Fruit fly (Drosophila melanogaster) whole organism, embryonic: ENCODE data around the gene slmb.

Experiments used
- Awh ChIP-seq: fragments of 200-800 bp; sonication (Bioruptor generic); IDR thresholded peaks from 2 replicates; pipeline ENCODE4, ENCODE4 v1.3.6; 2022; ENCODE audit warnings: missing biosample characterization, missing genetic modification characterization
- CG10274 ChIP-seq: fragments of 200-800 bp; sonication (Bioruptor generic); optimal IDR thresholded peaks from 3 replicates; lab custom pipeline; 2017; ENCODE audit warnings: missing biosample characterization, mild to moderate bottlenecking, missing genetic modification characterization
- CG10431 ChIP-seq: fragments of 200-800 bp; sonication (Bioruptor generic); optimal IDR thresholded peaks from 3 replicates; lab custom pipeline; 2018; ENCODE audit warnings: missing biosample characterization, mild to moderate bottlenecking, missing genetic modification characterization
- CG11093 ChIP-seq: fragments of 200-800 bp; sonication (Bioruptor generic); IDR thresholded peaks from 3 replicates; pipeline ENCODE4 v1.3.6; 2022; ENCODE audit warnings: missing biosample characterization, missing genetic modification characterization
- CG11695 ChIP-seq: fragments of 200-800 bp; sonication (Bioruptor generic); IDR thresholded peaks from 3 replicates; pipeline ENCODE4 v1.3.6; 2022; ENCODE audit warnings: missing biosample characterization, missing genetic modification characterization
- CG1233 ChIP-seq: fragments of 200-800 bp; sonication (Bioruptor generic); optimal IDR thresholded peaks from 4 replicates; lab custom pipeline; 2018; ENCODE audit warnings: missing biosample characterization, mild to moderate bottlenecking, missing genetic modification characterization
- CG14014 ChIP-seq: fragments of 200-800 bp; sonication (Bioruptor generic); IDR thresholded peaks from 2 replicates; pipeline ENCODE4 v1.3.6; 2022; ENCODE audit warnings: missing biosample characterization, missing genetic modification characterization
- CG14710 ChIP-seq: fragments of 200-800 bp; sonication (Bioruptor generic); optimal IDR thresholded peaks from 3 replicates; lab custom pipeline; 2019; ENCODE audit warnings: missing biosample characterization, mild to moderate bottlenecking, missing genetic modification characterization, moderate library complexity
- CG17359 ChIP-seq: fragments of 200-800 bp; sonication (Bioruptor generic); optimal IDR thresholded peaks from 3 replicates; lab custom pipeline; 2018; ENCODE audit warnings: missing biosample characterization, mild to moderate bottlenecking, missing genetic modification characterization, moderate library complexity
- CG17361 ChIP-seq: fragments of 200-800 bp; sonication (Bioruptor generic); IDR thresholded peaks from 3 replicates; pipeline ENCODE4 v1.3.6; 2022; ENCODE audit warnings: missing biosample characterization, missing genetic modification characterization
- CG2678 ChIP-seq: fragments of 200-800 bp; sonication (Bioruptor generic); optimal IDR thresholded peaks from 3 replicates; lab custom pipeline; 2019; ENCODE audit warnings: missing biosample characterization, mild to moderate bottlenecking, missing genetic modification characterization, moderate library complexity
- CG2875 ChIP-seq: fragments of 200-800 bp; sonication (Bioruptor generic); optimal IDR thresholded peaks from 2 replicates; lab custom pipeline; 2017; ENCODE audit warnings: missing biosample characterization, mild to moderate bottlenecking, missing genetic modification characterization, missing genetic modification reagents
- CG31441 ChIP-seq: fragments of 200-800 bp; sonication (Bioruptor generic); IDR thresholded peaks from 2 replicates; pipeline ENCODE4 v1.3.6; 2022; ENCODE audit warnings: missing biosample characterization, missing genetic modification characterization
- CG3407 ChIP-seq: fragments of 200-800 bp; sonication (Bioruptor generic); optimal IDR thresholded peaks from 2 replicates; lab custom pipeline; 2018; ENCODE audit warnings: missing biosample characterization, mild to moderate bottlenecking, missing genetic modification characterization
- CG34376 ChIP-seq: fragments of 200-800 bp; sonication (Bioruptor generic); optimal IDR thresholded peaks from 2 replicates; lab custom pipeline; 2018; ENCODE audit warnings: missing biosample characterization, mild to moderate bottlenecking, missing genetic modification characterization
- CG42726 ChIP-seq: fragments of 200-800 bp; sonication (Bioruptor generic); IDR thresholded peaks from 2 replicates; pipeline ENCODE4 v1.3.6; 2022; ENCODE audit warnings: missing biosample characterization, missing genetic modification characterization; ENCODE audit not compliant: partially characterized antibody
- CG43689 ChIP-seq: fragments of 200-800 bp; sonication (Bioruptor generic); IDR thresholded peaks from 2 replicates; pipeline ENCODE4 v1.3.6; 2022; ENCODE audit warnings: missing biosample characterization, missing genetic modification characterization
- CG6654 ChIP-seq: fragments of 200-800 bp; sonication (Bioruptor generic); optimal IDR thresholded peaks from 2 replicates; lab custom pipeline; 2017; ENCODE audit warnings: missing biosample characterization, mild to moderate bottlenecking, missing genetic modification characterization
- CG6791 ChIP-seq: fragments of 200-800 bp; sonication (Bioruptor generic); IDR thresholded peaks from 3 replicates; pipeline ENCODE4 v1.3.6; 2022; ENCODE audit warnings: missing biosample characterization, missing genetic modification characterization; ENCODE audit not compliant: partially characterized antibody
- CG7786 ChIP-seq: fragments of 200-800 bp; sonication (Bioruptor generic); optimal IDR thresholded peaks from 2 replicates; lab custom pipeline; 2016; ENCODE audit warnings: missing biosample characterization, missing genetic modification characterization
- CG8359 ChIP-seq: fragments of 200-800 bp; sonication (Bioruptor generic); optimal IDR thresholded peaks from 2 replicates; lab custom pipeline; 2017; ENCODE audit warnings: missing biosample characterization, mild to moderate bottlenecking, missing genetic modification characterization, borderline replicate concordance
- CG8765 ChIP-seq: fragments of 200-800 bp; sonication (Bioruptor generic); IDR thresholded peaks from 2 replicates; pipeline ENCODE4 v1.3.6; 2022; ENCODE audit warnings: missing biosample characterization, missing genetic modification characterization
- Chrac-16 ChIP-seq: fragments of 200-800 bp; sonication (Bioruptor generic); optimal IDR thresholded peaks from 3 replicates; lab custom pipeline; 2016; ENCODE audit warnings: missing biosample characterization, missing genetic modification characterization
- D19A ChIP-seq: fragments of 200-800 bp; optimal IDR thresholded peaks from 3 replicates; lab custom pipeline; 2019; ENCODE audit warnings: missing biosample characterization, mild to moderate bottlenecking, missing genetic modification characterization, moderate library complexity
- Deaf1 ChIP-seq: fragments of 200-800 bp; optimal IDR thresholded peaks from 3 replicates; lab custom pipeline; 2019; ENCODE audit warnings: missing biosample characterization, mild to moderate bottlenecking, missing genetic modification characterization, moderate library complexity
- HmgZ ChIP-seq: fragments of 200-800 bp; sonication (Bioruptor generic); optimal IDR thresholded peaks from 2 replicates; lab custom pipeline; 2018; ENCODE audit warnings: missing biosample characterization, mild to moderate bottlenecking, missing genetic modification characterization
- Hmr ChIP-seq: fragments of 200-800 bp; sonication (Bioruptor generic); optimal IDR thresholded peaks from 3 replicates; lab custom pipeline; 2017; ENCODE audit warnings: mild to moderate bottlenecking, missing biosample characterization, missing genetic modification reagents, missing genetic modification characterization
- Hr51 ChIP-seq, 2 experiments: fragments of 200-800 bp; sonication (Bioruptor generic); optimal IDR thresholded peaks; 2 replicates in 1 of 2; 3 replicates in 1 of 2; lab custom pipeline; 2016 to 2018; ENCODE audit warnings: missing biosample characterization in 2 of 2, missing genetic modification characterization in 2 of 2, mild to moderate bottlenecking in 1 of 2, moderate library complexity in 1 of 2
- NC2β ChIP-seq: fragments of 200-800 bp; sonication (Bioruptor generic); optimal IDR thresholded peaks from 2 replicates; lab custom pipeline; 2016; ENCODE audit warnings: missing biosample characterization, missing genetic modification characterization
- Nf-YB ChIP-seq: fragments of 200-800 bp; sonication (Bioruptor generic); optimal IDR thresholded peaks from 3 replicates; lab custom pipeline; 2019; ENCODE audit warnings: missing biosample characterization, mild to moderate bottlenecking, missing genetic modification characterization, moderate library complexity
- Pdp1 ChIP-seq, 2 experiments: fragments of 200-800 bp; sonication (Bioruptor generic); optimal IDR thresholded peaks; 3 replicates each; lab custom pipeline; 2016; ENCODE audit warnings: missing biosample characterization in 2 of 2, missing genetic modification characterization in 2 of 2, mild to moderate bottlenecking in 1 of 2, moderate library complexity in 1 of 2
- YL-1 ChIP-seq: fragments of 200-800 bp; sonication (Bioruptor generic); optimal IDR thresholded peaks from 3 replicates; lab custom pipeline; 2017; ENCODE audit warnings: missing biosample characterization, mild to moderate bottlenecking, missing genetic modification characterization
- ase ChIP-seq: fragments of 200-800 bp; sonication (Bioruptor generic); IDR thresholded peaks from 3 replicates; pipeline ENCODE4 v1.3.6; 2022; ENCODE audit warnings: missing biosample characterization, missing genetic modification characterization
- bcd ChIP-seq: fragments of 200-800 bp; sonication (Bioruptor generic); optimal IDR thresholded peaks from 2 replicates; lab custom pipeline; 2017; ENCODE audit warnings: missing biosample characterization, mild to moderate bottlenecking, missing genetic modification characterization
- bigmax ChIP-seq: fragments of 200-800 bp; sonication (Bioruptor generic); optimal IDR thresholded peaks from 2 replicates; lab custom pipeline; 2018; ENCODE audit warnings: missing biosample characterization, mild to moderate bottlenecking, missing genetic modification characterization
- bowl ChIP-seq: fragments of 200-800 bp; sonication (Bioruptor generic); IDR thresholded peaks from 2 replicates; pipeline ENCODE4 v1.3.6; 2022; ENCODE audit warnings: missing biosample characterization, missing genetic modification characterization
- cad ChIP-seq: fragments of >200 bp; optimal IDR thresholded peaks from 2 replicates; lab custom pipeline; 2017; ENCODE audit warnings: missing biosample characterization, missing genetic modification characterization
- caup ChIP-seq: fragments of 200-800 bp; sonication (Bioruptor generic); optimal IDR thresholded peaks from 3 replicates; lab custom pipeline; 2017; ENCODE audit warnings: missing biosample characterization, mild to moderate bottlenecking, missing genetic modification characterization, moderate library complexity; ENCODE audit not compliant: severe bottlenecking
- ci ChIP-seq: fragments of 200-800 bp; sonication (Bioruptor generic); IDR thresholded peaks from 3 replicates; pipeline ENCODE4 v1.3.6; 2022; ENCODE audit warnings: missing biosample characterization, missing genetic modification characterization
- crc ChIP-seq: fragments of 200-800 bp; sonication (Bioruptor generic); optimal IDR thresholded peaks from 2 replicates; lab custom pipeline; 2016; ENCODE audit warnings: missing biosample characterization, missing genetic modification characterization
- disco-r ChIP-seq: fragments of 200-800 bp; sonication (Bioruptor generic); optimal IDR thresholded peaks from 2 replicates; lab custom pipeline; 2016; ENCODE audit warnings: missing biosample characterization, missing genetic modification characterization
- fd3F ChIP-seq: fragments of 200-800 bp; sonication (Bioruptor generic); optimal IDR thresholded peaks from 2 replicates; lab custom pipeline; 2018; ENCODE audit warnings: missing biosample characterization, mild to moderate bottlenecking, missing genetic modification characterization, moderate library complexity
- nerfin-2 ChIP-seq: fragments of 200-800 bp; sonication (Bioruptor generic); IDR thresholded peaks from 2 replicates; pipeline ENCODE4 v1.3.6; 2022; ENCODE audit warnings: missing biosample characterization, missing genetic modification characterization; ENCODE audit not compliant: partially characterized antibody
- nom ChIP-seq: fragments of 200-800 bp; sonication (Bioruptor generic); optimal IDR thresholded peaks from 2 replicates; lab custom pipeline; 2017; ENCODE audit warnings: missing biosample characterization, missing genetic modification characterization, mild to moderate bottlenecking, moderate library complexity, missing genetic modification reagents
- onecut ChIP-seq: fragments of 200-800 bp; sonication (Bioruptor generic); IDR thresholded peaks from 2 replicates; pipeline ENCODE4 v1.3.6; 2022; ENCODE audit warnings: missing biosample characterization, missing genetic modification characterization
- row ChIP-seq: fragments of 200-800 bp; sonication (Bioruptor generic); IDR thresholded peaks from 3 replicates; pipeline ENCODE4 v1.3.6; 2022; ENCODE audit warnings: missing biosample characterization, missing genetic modification characterization
- sens ChIP-seq: fragments of 200-800 bp; sonication (Bioruptor generic); peaks from one replicate; lab custom pipeline; 2016; ENCODE audit warnings: missing biosample characterization, missing genetic modification characterization
- shn ChIP-seq: fragments of 200-800 bp; sonication (Bioruptor generic); optimal IDR thresholded peaks from 3 replicates; lab custom pipeline; 2016; ENCODE audit warnings: missing biosample characterization, missing genetic modification characterization
- vvl ChIP-seq: fragments of 200-800 bp; sonication (Bioruptor generic); IDR thresholded peaks from 2 replicates; pipeline ENCODE4 v1.3.6; 2022; ENCODE audit warnings: missing biosample characterization, missing genetic modification characterization

slmb gene

dm6 chr3R:21176663-21177145, 49.4 kb upstream of the slmb start (continued):
- no peak for TF ChIP-seq CG10274 (GFP tag; lab: Kevin White, UChicago)
- TF ChIP-seq CG31441 (GFP tag; lab: Robert Waterston, UW) = peak; percentile 50; the same call in 1 of the 2 replicates
- TF ChIP-seq CG3407 (GFP tag; lab: Kevin White, UChicago) = peak; percentile 43
- no peak for TF ChIP-seq shn (GFP tag; lab: Kevin White, UChicago)
- peak; percentile 66 for TF ChIP-seq Hmr (GFP tag; lab: Kevin White, UChicago)
- 0 out of 3 replicates have a peak, but pooled peaks have one; percentile 18 for TF ChIP-seq CG17361 (GFP tag; lab: Robert Waterston, UW)
- TF ChIP-seq Nf-YB = no peak
- peak; percentile 63 for TF ChIP-seq CG2678 (tag; lab: Kevin White, UChicago)
- peak; percentile 50; the same call in 1 of the 3 replicates for TF ChIP-seq ci (GFP tag; lab: Robert Waterston, UW)
- peak; percentile 39; the same call in 1 of the 3 replicates for TF ChIP-seq row (GFP tag; lab: Robert Waterston, UW)
- no peak for TF ChIP-seq nerfin-2 (GFP tag; lab: Robert Waterston, UW)
- TF ChIP-seq CG10431 (GFP tag; lab: Kevin White, UChicago) = peak; percentile 6
- TF ChIP-seq CG14014 (GFP tag; lab: Robert Waterston, UW) = peak; percentile 22; the same call in 1 of the 2 replicates
- peak; percentile 26 for TF ChIP-seq CG2875
- TF ChIP-seq fd3F (GFP tag; lab: Kevin White, UChicago) = no peak
- no peak for TF ChIP-seq HmgZ (tag; lab: Kevin White, UChicago)
- TF ChIP-seq caup (GFP tag; lab: Kevin White, UChicago) = peak; percentile 36
- no peak for TF ChIP-seq CG43689 (GFP tag; lab: Robert Waterston, UW)
- TF ChIP-seq disco-r (GFP tag; lab: Kevin White, UChicago) = no peak
- no peak for TF ChIP-seq CG8359 (GFP tag; lab: Kevin White, UChicago)
- no peak for TF ChIP-seq NC2β (GFP tag; lab: Kevin White, UChicago)
- TF ChIP-seq CG1233 (GFP tag; lab: Kevin White, UChicago) = peak; percentile 22
- peak; percentile 21 for TF ChIP-seq D19A
- TF ChIP-seq sens (GFP tag; lab: Kevin White, UChicago) = peak; percentile 85
- no peak for TF ChIP-seq CG34376
- peak; percentile 26; the same call in 1 of the 2 replicates for TF ChIP-seq vvl (GFP tag; lab: Robert Waterston, UW)
- TF ChIP-seq cad (GFP tag; lab: Kevin White, UChicago) = no peak
- peak; percentile 50; the same call in 1 of the 2 replicates for TF ChIP-seq Awh (GFP tag; lab: Robert Waterston, UW)
- TF ChIP-seq bigmax (GFP tag; lab: Kevin White, UChicago) = no peak
- 0 out of 3 replicates have a peak, but pooled peaks have one; percentile 35 for TF ChIP-seq CG11695 (GFP tag; lab: Robert Waterston, UW)
- TF ChIP-seq Deaf1 (tag; lab: Kevin White, UChicago) = no peak
- TF ChIP-seq YL-1 (GFP tag; lab: Kevin White, UChicago) = no peak
- TF ChIP-seq CG17359 (tag; lab: Kevin White, UChicago) = peak; percentile 19
- no peak for TF ChIP-seq bowl
- no peak for TF ChIP-seq CG7786 (GFP tag; lab: Kevin White, UChicago)
- TF ChIP-seq ase (GFP tag; lab: Robert Waterston, UW) = no peak
- TF ChIP-seq bcd (GFP tag; lab: Kevin White, UChicago) = no peak
- no peak for TF ChIP-seq CG8765 (GFP tag; lab: Robert Waterston, UW)
- peak; percentile 47 for TF ChIP-seq nom (GFP tag; lab: Kevin White, UChicago)
- no peak for TF ChIP-seq CG6791 (GFP tag; lab: Robert Waterston, UW)
- peak in 1 of 2 experiments; percentile 3 for TF ChIP-seq Hr51 (GFP tag; optimal IDR thresholded peaks at IDR 0.05; lab: Kevin White, UChicago)
- no peak for TF ChIP-seq CG11093
- peak; percentile 33; the same call in 1 of the 2 replicates for TF ChIP-seq onecut (GFP tag; lab: Robert Waterston, UW)
- TF ChIP-seq Pdp1 (GFP tag; optimal IDR thresholded peaks at IDR 0.05; lab: Kevin White, UChicago) = peak in 1 of 2 experiments; percentile 20
- TF ChIP-seq Chrac-16 = no peak
- TF ChIP-seq CG42726 (GFP tag; lab: Robert Waterston, UW) = no peak
- peak; percentile 7 for TF ChIP-seq crc (GFP tag; lab: Kevin White, UChicago)
- no peak for TF ChIP-seq CG6654
- peak; percentile 27 for TF ChIP-seq CG14710 (tag; lab: Kevin White, UChicago)
